Worm (Caenorhabditis elegans): Measurements from ENCODE around the gene T19D12.5.

The T19D12.5 gene

DNA sequence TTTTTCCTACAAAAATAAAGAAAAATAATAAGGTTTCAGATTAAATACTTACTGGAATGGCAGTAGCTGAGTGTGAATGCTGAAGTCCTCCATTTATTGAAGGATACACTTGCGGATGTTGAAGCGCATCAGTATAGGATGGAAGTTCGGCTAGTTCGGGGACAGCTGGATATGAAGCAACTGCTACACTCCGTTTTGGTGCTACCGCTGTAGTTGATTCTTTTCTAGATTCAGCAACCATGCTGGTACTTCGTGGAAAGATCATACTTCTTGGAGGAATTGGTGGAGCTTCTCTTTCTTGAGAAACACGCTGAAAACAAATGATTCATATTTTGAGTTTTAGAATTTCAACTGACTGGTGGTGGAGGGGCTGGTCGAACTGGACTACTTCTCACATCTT lies 27.4 kb downstream of the T19D12.5 start (continued):
- TF ChIP-seq Y67H2A.10 (GFP tag; conservative IDR thresholded peaks at IDR 0.05): no peak

DNA sequence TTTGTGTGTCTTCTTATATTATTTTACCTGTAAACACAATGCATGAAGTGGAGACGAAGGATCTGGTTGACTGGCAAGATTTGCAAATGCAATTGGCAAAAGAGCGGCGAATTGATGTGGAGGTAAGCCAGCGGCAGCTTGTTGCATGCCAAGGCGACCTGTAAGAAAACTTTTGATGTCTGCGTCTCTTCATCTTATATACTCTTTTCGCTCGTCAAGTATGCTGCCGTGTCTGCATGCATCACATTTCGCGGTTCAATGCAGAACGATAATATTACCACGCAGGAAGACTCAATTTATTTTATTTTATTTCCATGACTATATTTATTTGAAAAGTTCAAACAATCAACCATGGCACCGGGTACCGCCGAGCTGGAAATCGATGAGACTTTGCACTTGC lies 35.1 kb downstream of the T19D12.5 start, which contains the start of gene vps-33.2:
Gene vps-33.2, plus strand, starts transcription at position 244 of the 400 bp plus-strand sequence.
- TF ChIP-seq lsl-1 (GFP tag; optimal IDR thresholded peaks at IDR 0.05) (peak; percentile 50), pbrm-1 (GFP tag; IDR thresholded peaks at IDR 0.05) (0 out of 2 replicates have a peak, but pooled peaks have one; percentile 16), hlh-12 (tag; optimal IDR thresholded peaks at IDR 0.05) (no peak), ets-4 (GFP tag; optimal IDR thresholded peaks at IDR 0.05) (no peak), Y53F4B.3 (GFP tag; IDR thresholded peaks at IDR 0.05) (no peak), F39B2.1 (GFP tag; IDR thresholded peaks at IDR 0.05) (no peak), ztf-18 (tag; optimal IDR thresholded peaks at IDR 0.05) (no peak), snpc-3.4 (tag; optimal IDR thresholded peaks at IDR 0.05) (no peak), pha-4 (tag; optimal IDR thresholded peaks at IDR 0.05) (no peak), nhr-27 (tag; optimal IDR thresholded peaks at IDR 0.05) (no peak), lin-40 (tag; optimal IDR thresholded peaks at IDR 0.05) (peak; percentile 3), ztf-25 (GFP tag; IDR thresholded peaks at IDR 0.05) (no peak), mcd-1 (GFP tag; IDR thresholded peaks at IDR 0.05) (peak; percentile 47; the same call in 1 of the 2 replicates), hmg-20 (GFP tag; IDR thresholded peaks at IDR 0.05) (no peak), egl-18 (GFP tag; IDR thresholded peaks at IDR 0.05) (no peak), snpc-4 (GFP tag; optimal IDR thresholded peaks at IDR 0.05) (no peak), snpc-4 (tag; optimal IDR thresholded peaks at IDR 0.05) (peak in 1 of 4 experiments; percentile 4), lin-54 (GFP tag; optimal IDR thresholded peaks at IDR 0.05) (peak; percentile 3), tbp1 (GFP tag; optimal IDR thresholded peaks at IDR 0.05) (peak; percentile 27), unc-62 (GFP tag; optimal IDR thresholded peaks at IDR 0.05) (no peak), sptf-2 (GFP tag; optimal IDR thresholded peaks at IDR 0.05) (no peak), B0261.1 (tag; optimal IDR thresholded peaks at IDR 0.05) (no peak), let-526 (GFP tag; IDR thresholded peaks at IDR 0.05) (no peak), lsy-27 (tag; optimal IDR thresholded peaks at IDR 0.05; ENCODE audit: borderline replicate concordance, insufficient read depth) (no peak), attf-5 (GFP tag; optimal IDR thresholded peaks at IDR 0.05) (no peak), dpff-1 (tag; optimal IDR thresholded peaks at IDR 0.05) (no peak), ZK185.1 (tag; optimal IDR thresholded peaks at IDR 0.05; ENCODE audit: poor library complexity, severe bottlenecking) (peak; percentile 34), F22D6.2 (tag; optimal IDR thresholded peaks at IDR 0.05) (no peak), madf-3 (GFP tag; IDR thresholded peaks at IDR 0.05) (no peak), die-1 (tag; optimal IDR thresholded peaks at IDR 0.05) (no peak), mel-28 (tag; optimal IDR thresholded peaks at IDR 0.05; ENCODE audit: borderline replicate concordance) (no peak), rec-8 (tag; optimal IDR thresholded peaks at IDR 0.05) (no peak), ztf-26 (tag; optimal IDR thresholded peaks at IDR 0.05) (no peak), K12H6.12 (tag; optimal IDR thresholded peaks at IDR 0.05) (no peak), dpl-1 (GFP tag; optimal IDR thresholded peaks at IDR 0.05) (no peak), zim-3 (tag; optimal IDR thresholded peaks at IDR 0.05) (no peak), hmg-1.2 (GFP tag; IDR thresholded peaks at IDR 0.05) (peak; percentile 99), F33H1.4 (GFP tag; IDR thresholded peaks at IDR 0.05) (peak; percentile 51; the same call in 1 of the 2 replicates), attf-3 (GFP tag; conservative IDR thresholded peaks at IDR 0.05) (0 out of 2 replicates have a peak, but pooled peaks have one; percentile 33), ztf-22 (GFP tag; optimal IDR thresholded peaks at IDR 0.05) (no peak), repo-1 (tag; optimal IDR thresholded peaks at IDR 0.05) (no peak), F49E8.2 (tag; optimal IDR thresholded peaks at IDR 0.05; ENCODE audit: insufficient read depth) (no peak), somi-1 (GFP tag; optimal IDR thresholded peaks at IDR 0.05) (no peak), F57A8.1 (GFP tag; optimal IDR thresholded peaks at IDR 0.05) (no peak), atf-7 (tag; optimal IDR thresholded peaks at IDR 0.05) (no peak), hsf-1 (GFP tag; IDR thresholded peaks at IDR 0.05) (no peak)

Data from whole organism, young adult.